Worm (Caenorhabditis elegans) whole organism, young adult: ENCODE results near the gene ZK742.6.

Source experiments
- B0035.1 ChIP-seq: sonication (generic microtip); optimal IDR thresholded peaks from 2 replicates; lab custom pipeline; 2016; ENCODE audit warnings: missing genetic modification characterization, mild to moderate bottlenecking, missing compliant biosample characterization, missing genotype, missing genetic modification reagents
- B0261.1 ChIP-seq: sonication (generic microtip); optimal IDR thresholded peaks from 2 replicates; lab custom pipeline; 2016; ENCODE audit warnings: mild to moderate bottlenecking, missing genetic modification characterization, moderate library complexity, missing compliant biosample characterization
- B0336.3 ChIP-seq: fragments of 200-800 bp; sonication (Bioruptor generic); IDR thresholded peaks from 2 replicates; pipeline ENCODE4 v1.3.6; 2022; ENCODE audit warnings: missing genetic modification characterization, missing compliant biosample characterization
- C06A6.2 ChIP-seq: fragments of 200-800 bp; sonication (Bioruptor generic); conservative IDR thresholded peaks from 2 replicates; pipeline ENCODE4 v1.3.6; 2022; ENCODE audit warnings: missing genetic modification characterization, missing compliant biosample characterization
- F23B12.7 ChIP-seq: sonication (generic microtip); optimal IDR thresholded peaks from 2 replicates; lab custom pipeline; 2017; ENCODE audit warnings: missing genetic modification characterization, mild to moderate bottlenecking, missing compliant biosample characterization, antibody characterized with exemption, moderate library complexity; ENCODE audit not compliant: insufficient read depth
- F33H1.4 ChIP-seq: fragments of 200-800 bp; sonication (Bioruptor generic); IDR thresholded peaks from 2 replicates; pipeline ENCODE4 v1.3.6; 2022; ENCODE audit warnings: missing genetic modification reagents, missing genetic modification characterization, missing compliant biosample characterization
- F39B2.1 ChIP-seq: fragments of 200-800 bp; sonication (Bioruptor generic); IDR thresholded peaks from 2 replicates; pipeline ENCODE4 v1.3.6; 2022; ENCODE audit warnings: missing genetic modification reagents, missing genetic modification characterization, missing compliant biosample characterization
- F52B5.7 ChIP-seq: sonication (generic microtip); optimal IDR thresholded peaks from 2 replicates; lab custom pipeline; 2016; ENCODE audit warnings: mild to moderate bottlenecking, missing genetic modification characterization, missing compliant biosample characterization
- F57A8.1 ChIP-seq: fragments of 200-800 bp; sonication (Bioruptor generic); optimal IDR thresholded peaks from 2 replicates; lab custom pipeline; 2018; ENCODE audit warnings: mild to moderate bottlenecking, missing genetic modification characterization, moderate library complexity, missing compliant biosample characterization
- K11D2.4 ChIP-seq: fragments of 200-800 bp; sonication (Bioruptor generic); IDR thresholded peaks from 2 replicates; pipeline ENCODE4 v1.3.6; 2022; ENCODE audit warnings: missing genetic modification reagents, missing genetic modification characterization, missing compliant biosample characterization
- K12H6.12 ChIP-seq: fragments of 200-800 bp; sonication (Bioruptor generic); optimal IDR thresholded peaks from 2 replicates; lab custom pipeline; 2018; ENCODE audit warnings: mild to moderate bottlenecking, missing genetic modification characterization, missing compliant biosample characterization
- T07F8.4 ChIP-seq: sonication (generic microtip); optimal IDR thresholded peaks from 2 replicates; lab custom pipeline; 2016; ENCODE audit warnings: mild to moderate bottlenecking, missing genetic modification characterization, moderate library complexity, missing compliant biosample characterization
- T26A5.8 ChIP-seq: sonication (generic microtip); optimal IDR thresholded peaks from 2 replicates; lab custom pipeline; 2016; ENCODE audit warnings: missing genetic modification characterization, missing compliant biosample characterization
- Y53G8AR.9 ChIP-seq: fragments of 200-800 bp; sonication (Bioruptor generic); conservative IDR thresholded peaks from 2 replicates; pipeline ENCODE4 v1.3.6; 2022; ENCODE audit warnings: missing genetic modification reagents, missing genetic modification characterization, missing compliant biosample characterization
- akir-1 ChIP-seq: fragments of 200-800 bp; sonication (Bioruptor generic); optimal IDR thresholded peaks from 2 replicates; lab custom pipeline; 2018; ENCODE audit warnings: mild to moderate bottlenecking, missing genetic modification characterization, moderate library complexity, missing compliant biosample characterization
- athp-1 ChIP-seq: sonication (generic microtip); optimal IDR thresholded peaks from 2 replicates; lab custom pipeline; 2017; ENCODE audit warnings: mild to moderate bottlenecking, missing genetic modification characterization, missing compliant biosample characterization
- ceh-100 ChIP-seq: fragments of 200-800 bp; sonication (Bioruptor generic); IDR thresholded peaks from 2 replicates; pipeline ENCODE4 v1.3.6; 2022; ENCODE audit warnings: missing genetic modification reagents, missing genetic modification characterization, missing compliant biosample characterization
- ceh-27 ChIP-seq: fragments of 200-800 bp; sonication (Bioruptor generic); optimal IDR thresholded peaks from 2 replicates; lab custom pipeline; 2018; ENCODE audit warnings: mild to moderate bottlenecking, missing genetic modification characterization, moderate library complexity, missing compliant biosample characterization
- die-1 ChIP-seq: sonication (generic microtip); optimal IDR thresholded peaks from 2 replicates; lab custom pipeline; 2016; ENCODE audit warnings: missing genotype, mild to moderate bottlenecking, missing genetic modification characterization, missing compliant biosample characterization
- dox-1 ChIP-seq: fragments of 200-800 bp; sonication (Bioruptor generic); IDR thresholded peaks from 2 replicates; pipeline ENCODE4 v1.3.6; 2022; ENCODE audit warnings: missing genetic modification reagents, missing genetic modification characterization, missing compliant biosample characterization
- dpff-1 ChIP-seq: sonication (generic microtip); optimal IDR thresholded peaks from 2 replicates; lab custom pipeline; 2017; ENCODE audit warnings: mild to moderate bottlenecking, missing genetic modification characterization, missing compliant biosample characterization
- efl-1 ChIP-seq: fragments of 150-350 bp; optimal IDR thresholded peaks from 2 replicates; lab custom pipeline; 2014; ENCODE audit warnings: missing biosample characterization, missing genetic modification reagents, missing genetic modification characterization
- hlh-12 ChIP-seq: sonication (generic microtip); optimal IDR thresholded peaks from 2 replicates; lab custom pipeline; 2016; ENCODE audit warnings: missing genetic modification characterization, missing compliant biosample characterization
- hlh-26 ChIP-seq: fragments of 200-800 bp; sonication (Bioruptor generic); conservative IDR thresholded peaks from 2 replicates; pipeline ENCODE4 v1.3.6; 2022; ENCODE audit warnings: missing genetic modification reagents, missing genetic modification characterization, missing compliant biosample characterization
- hmg-1.2 ChIP-seq: fragments of 200-800 bp; sonication (Bioruptor generic); IDR thresholded peaks from 2 replicates; pipeline ENCODE4 v1.3.6; 2022; ENCODE audit warnings: missing genetic modification reagents, missing genetic modification characterization, missing compliant biosample characterization
- hsf-1 ChIP-seq: fragments of 200-800 bp; sonication (Bioruptor generic); IDR thresholded peaks from 2 replicates; pipeline ENCODE4 v1.3.6; 2022; ENCODE audit warnings: missing genetic modification reagents, missing genetic modification characterization, missing compliant biosample characterization
- let-526 ChIP-seq: fragments of 200-800 bp; sonication (Bioruptor generic); IDR thresholded peaks from 2 replicates; pipeline ENCODE4 v1.3.6; 2022; ENCODE audit warnings: missing genetic modification reagents, missing genetic modification characterization, missing compliant biosample characterization
- lin-35 ChIP-seq, 3 experiments: fragments of 150-350 bp in 2 of 3; sonication (generic microtip) in 1 of 3; optimal IDR thresholded peaks; 2 replicates each; lab custom pipeline; 2014 to 2018; ENCODE audit warnings: missing biosample characterization in 3 of 3, missing genetic modification characterization in 3 of 3, missing genetic modification reagents in 3 of 3
- lir-1 ChIP-seq: fragments of 200-800 bp; sonication (Bioruptor generic); conservative IDR thresholded peaks from 2 replicates; pipeline ENCODE4 v1.3.6; 2022; ENCODE audit warnings: missing genetic modification reagents, missing genetic modification characterization, missing compliant biosample characterization
- lsl-1 ChIP-seq: fragments of 200-800 bp; sonication (Bioruptor generic); optimal IDR thresholded peaks from 2 replicates; lab custom pipeline; 2018; ENCODE audit warnings: mild to moderate bottlenecking, missing genetic modification characterization, moderate library complexity, missing compliant biosample characterization
- madf-6 ChIP-seq: fragments of 200-800 bp; sonication (Bioruptor generic); IDR thresholded peaks from 2 replicates; pipeline ENCODE4 v1.3.6; 2022; ENCODE audit warnings: missing genetic modification reagents, missing genetic modification characterization, missing compliant biosample characterization
- madf-8 ChIP-seq: fragments of 200-800 bp; sonication (Bioruptor generic); conservative IDR thresholded peaks from 2 replicates; pipeline ENCODE4 v1.3.6; 2022; ENCODE audit warnings: missing genetic modification reagents, missing genetic modification characterization, missing compliant biosample characterization
- mel-28 ChIP-seq: sonication (generic microtip); optimal IDR thresholded peaks from 2 replicates; lab custom pipeline; 2016; ENCODE audit warnings: borderline replicate concordance, mild to moderate bottlenecking, missing genetic modification characterization, missing compliant biosample characterization
- mxl-1 ChIP-seq: sonication (generic microtip); optimal IDR thresholded peaks from 2 replicates; lab custom pipeline; 2016; ENCODE audit warnings: missing genetic modification characterization, missing compliant biosample characterization
- nhr-120 ChIP-seq: fragments of 200-800 bp; sonication (Bioruptor generic); IDR thresholded peaks from 2 replicates; pipeline ENCODE4 v1.3.6; 2022; ENCODE audit warnings: missing genetic modification characterization, missing compliant biosample characterization
- pha-4 ChIP-seq: fragments of 150-350 bp; sonication (generic microtip); optimal IDR thresholded peaks from 2 replicates; lab custom pipeline; 2014; ENCODE audit warnings: missing biosample characterization, missing genetic modification reagents, missing genetic modification characterization
- repo-1 ChIP-seq: sonication (generic microtip); optimal IDR thresholded peaks from 2 replicates; lab custom pipeline; 2017; ENCODE audit warnings: mild to moderate bottlenecking, missing genetic modification characterization, missing compliant biosample characterization
- rpc-1 ChIP-seq, 2 experiments: fragments of 150-350 bp in 1 of 2; sonication (generic microtip) in 1 of 2; optimal IDR thresholded peaks; 2 replicates each; lab custom pipeline; 2014 to 2018; ENCODE audit warnings: missing biosample characterization in 1 of 2, missing genetic modification characterization in 1 of 2, missing genetic modification reagents in 1 of 2, missing genotype in 1 of 2
- sdz-38 ChIP-seq: sonication (generic microtip); optimal IDR thresholded peaks from 2 replicates; lab custom pipeline; 2016; ENCODE audit warnings: missing genotype, missing genetic modification characterization, missing compliant biosample characterization
- snpc-1.1 ChIP-seq: sonication (generic microtip); optimal IDR thresholded peaks from 2 replicates; lab custom pipeline; 2017; ENCODE audit warnings: missing genetic modification characterization, mild to moderate bottlenecking, missing compliant biosample characterization, antibody characterized with exemption, moderate library complexity, missing genotype, missing genetic modification reagents; ENCODE audit not compliant: insufficient read depth
- snpc-1.3 ChIP-seq: sonication (generic microtip); optimal IDR thresholded peaks from 2 replicates; lab custom pipeline; 2017; ENCODE audit warnings: missing genetic modification characterization, mild to moderate bottlenecking, missing compliant biosample characterization, antibody characterized with exemption, moderate library complexity, missing genotype, missing genetic modification reagents; ENCODE audit not compliant: insufficient read depth
- snpc-3.4 ChIP-seq: sonication (generic microtip); optimal IDR thresholded peaks from 2 replicates; lab custom pipeline; 2017; ENCODE audit warnings: missing genetic modification characterization, mild to moderate bottlenecking, missing compliant biosample characterization, antibody characterized with exemption, moderate library complexity, missing genotype, missing genetic modification reagents
- somi-1 ChIP-seq: fragments of 200-800 bp; sonication (Bioruptor generic); optimal IDR thresholded peaks from 2 replicates; lab custom pipeline; 2018; ENCODE audit warnings: mild to moderate bottlenecking, missing genetic modification characterization, missing compliant biosample characterization
- sptf-2 ChIP-seq: fragments of 200-800 bp; sonication (Bioruptor generic); optimal IDR thresholded peaks from 2 replicates; lab custom pipeline; 2018; ENCODE audit warnings: mild to moderate bottlenecking, missing genetic modification characterization, missing compliant biosample characterization
- unc-62 ChIP-seq: fragments of 150-350 bp; optimal IDR thresholded peaks from 2 replicates; lab custom pipeline; 2014; ENCODE audit warnings: missing biosample characterization, missing genetic modification reagents, missing genetic modification characterization
- zfh-2 ChIP-seq: fragments of 200-800 bp; sonication (Bioruptor generic); conservative IDR thresholded peaks from 2 replicates; pipeline ENCODE4 v1.3.6; 2022; ENCODE audit warnings: missing genetic modification reagents, missing genetic modification characterization, missing compliant biosample characterization
- ztf-22 ChIP-seq: fragments of 200-800 bp; sonication (Bioruptor generic); optimal IDR thresholded peaks from 2 replicates; lab custom pipeline; 2018; ENCODE audit warnings: mild to moderate bottlenecking, missing genetic modification characterization, moderate library complexity, missing compliant biosample characterization
- ztf-26 ChIP-seq: sonication (generic microtip); optimal IDR thresholded peaks from 2 replicates; lab custom pipeline; 2017; ENCODE audit warnings: missing genetic modification characterization, missing compliant biosample characterization
- ztf-6 ChIP-seq: fragments of 200-800 bp; sonication (Bioruptor generic); IDR thresholded peaks from 2 replicates; pipeline ENCODE4 v1.3.6; 2022; ENCODE audit warnings: missing genetic modification reagents, missing genetic modification characterization, missing compliant biosample characterization

The ZK742.6 gene

ce11 chrV:7854603-7855002, 39.9 kb upstream of the ZK742.6 start, which contains the start of the genes C37C3.9 and C37C3.18 (continued):
- TF ChIP-seq zfh-2 (GFP tag; lab: Robert Waterston, UW) (peak; percentile 93), die-1 (no peak), F39B2.1 (GFP tag; lab: Robert Waterston, UW) (no peak), ztf-22 (GFP tag; lab: Kevin White, UChicago) (peak; percentile 16), madf-6 (GFP tag; lab: Robert Waterston, UW) (peak; percentile 5; the same call in 1 of the 2 replicates), F23B12.7 (tag; lab: Kevin White, UChicago) (no peak), pha-4 (no peak), F57A8.1 (GFP tag; lab: Kevin White, UChicago) (no peak), dpff-1 (tag; lab: Kevin White, UChicago) (no peak), B0261.1 (tag; lab: Kevin White, UChicago) (no peak), lir-1 (no peak), unc-62 (no peak), T07F8.4 (no peak), ceh-27 (peak; percentile 75), K12H6.12 (peak; percentile 62), B0035.1 (tag; lab: Kevin White, UChicago) (no peak), somi-1 (GFP tag; lab: Kevin White, UChicago) (peak; percentile 50), rpc-1 (optimal IDR thresholded peaks at IDR 0.05; lab: Kevin White, UChicago) (no peak), rpc-1 (tag; optimal IDR thresholded peaks at IDR 0.05; lab: Kevin White, UChicago) (no peak), C06A6.2 (no peak), lsl-1 (GFP tag; lab: Kevin White, UChicago) (no peak), ztf-26 (no peak), repo-1 (tag; lab: Kevin White, UChicago) (peak; percentile 50), dox-1 (GFP tag; lab: Robert Waterston, UW) (peak; percentile 82), hmg-1.2 (GFP tag; lab: Robert Waterston, UW) (peak; percentile 96), mxl-1 (tag; lab: Kevin White, UChicago) (no peak), athp-1 (tag; lab: Kevin White, UChicago) (no peak), ztf-6 (GFP tag; lab: Robert Waterston, UW) (no peak), let-526 (peak; percentile 50; the same call in 1 of the 2 replicates), T26A5.8 (no peak), hlh-12 (tag; lab: Kevin White, UChicago) (no peak), B0336.3 (peak; percentile 70; the same call in 1 of the 2 replicates), sdz-38 (tag; lab: Kevin White, UChicago) (no peak), madf-8 (GFP tag; lab: Robert Waterston, UW) (no peak), nhr-120 (no peak), Y53G8AR.9 (GFP tag; lab: Robert Waterston, UW) (0 out of 2 replicates have a peak, but pooled peaks have one; percentile 11), snpc-3.4 (tag; lab: Kevin White, UChicago) (no peak), lin-35 (GFP tag; optimal IDR thresholded peaks at IDR 0.05; lab: Kevin White, UChicago) (no peak), akir-1 (GFP tag; lab: Kevin White, UChicago) (peak; percentile 50), snpc-1.3 (no peak)

ce11 chrV:7853900-7854299, 39.2 kb upstream of the ZK742.6 start:
- TF ChIP-seq sptf-2, result no peak
- TF ChIP-seq snpc-1.1 (tag; lab: Kevin White, UChicago), result no peak
- no peak for TF ChIP-seq T26A5.8
- TF ChIP-seq K11D2.4 (GFP tag; lab: Robert Waterston, UW), result no peak
- TF ChIP-seq hsf-1, result peak; percentile 64
- TF ChIP-seq F33H1.4, result peak; percentile 87
- no peak for TF ChIP-seq ztf-22 (GFP tag; lab: Kevin White, UChicago)
- TF ChIP-seq mel-28, result no peak
- TF ChIP-seq F52B5.7, result no peak
- peak; percentile 85 for TF ChIP-seq efl-1 (GFP tag; lab: Kevin White, UChicago)
- TF ChIP-seq hlh-26 (GFP tag; lab: Robert Waterston, UW), result no peak
- no peak for TF ChIP-seq ceh-100
- TF ChIP-seq ztf-26, result no peak
- no peak for TF ChIP-seq F23B12.7 (tag; lab: Kevin White, UChicago)
